Worm (Caenorhabditis elegans): ENCODE results near the gene B0244.17.

DNA sequence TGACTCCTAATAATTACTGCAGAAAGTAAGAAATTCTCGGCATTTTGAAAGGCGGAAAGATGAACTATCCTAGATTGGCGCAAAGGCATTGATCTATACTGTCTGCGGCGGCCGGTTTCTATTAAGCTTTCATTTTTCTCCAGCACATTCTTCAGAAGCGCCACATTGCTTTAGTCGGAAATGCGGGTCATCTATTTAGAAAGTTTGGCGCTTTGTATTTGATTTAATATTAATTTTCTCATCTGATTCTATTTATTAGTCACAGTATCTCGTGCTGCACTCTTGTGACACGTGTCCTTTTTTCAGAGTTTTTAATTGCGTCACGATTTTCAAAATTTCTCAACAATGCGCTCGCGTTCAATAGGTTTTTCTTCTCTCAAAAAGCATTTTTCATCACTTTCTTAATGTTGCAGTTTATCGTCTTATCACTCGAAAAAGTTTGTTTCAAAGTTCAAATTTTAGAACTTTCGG lies 18.0 kb upstream of the B0244.17 start:
- TF ChIP-seq mdl-1 (tag; optimal IDR thresholded peaks at IDR 0.05) (no peak), egl-27 (tag; optimal IDR thresholded peaks at IDR 0.05) (no peak), lin-39 (tag; optimal IDR thresholded peaks at IDR 0.05) (no peak), R02D3.7 (tag; optimal IDR thresholded peaks at IDR 0.05) (no peak), ama-1 (optimal IDR thresholded peaks at IDR 0.05) (no peak), ZK546.5 (tag; optimal IDR thresholded peaks at IDR 0.05) (no peak), fos-1 (tag; optimal IDR thresholded peaks at IDR 0.05) (no peak), skn-1 (tag; optimal IDR thresholded peaks at IDR 0.05) (no peak), alr-1 (tag; optimal IDR thresholded peaks at IDR 0.05) (no peak)
